Fruit fly (Drosophila melanogaster) ovary, adult (tissue): ENCODE results near the gene Droj2.

Experiments
- CG17801 ChIP-seq: fragments of 200-800 bp; optimal IDR thresholded peaks from 2 replicates; lab custom pipeline; 2019; ENCODE audit warnings: missing biosample characterization, mild to moderate bottlenecking, missing genetic modification characterization, moderate library complexity; ENCODE audit not compliant: partially characterized antibody

Gene Droj2

DNA sequence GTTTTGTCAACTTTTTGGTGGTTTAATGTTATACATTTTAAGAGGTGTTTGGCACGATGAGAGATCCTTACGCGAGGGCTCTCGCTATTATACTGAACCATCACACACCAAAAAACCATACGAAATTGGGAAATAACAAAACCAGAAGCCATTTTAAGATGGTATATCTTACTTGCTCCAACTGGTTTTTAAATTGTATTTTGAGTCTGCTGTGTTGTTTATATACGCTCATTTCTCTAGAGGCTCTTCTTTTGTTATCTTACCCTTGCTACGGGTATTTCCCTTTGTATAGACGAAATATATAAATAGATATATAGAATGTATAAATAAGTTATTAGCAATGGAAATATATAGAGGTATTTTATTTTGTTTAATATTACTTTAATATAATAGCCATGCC is 25.0 kb downstream of the Droj2 start, which contains the start of gene yellow-e2:
Gene yellow-e2 (minus strand): TSS at position 101 of the 400 bp plus-strand sequence.
- no peak for TF ChIP-seq CG17801

dm6 chr3R:13412704-13413103 is 30.8 kb downstream of the Droj2 start:
- no peak for TF ChIP-seq CG17801

dm6 chr3R:13415186-13415585 is 33.3 kb downstream of the Droj2 start, which contains the start of gene yellow-e:
yellow-e (minus strand) TSS chr3R:13415286.
- TF ChIP-seq CG17801: no peak

- no peak for TF ChIP-seq CG17801
These were observed 35.2 kb downstream of the Droj2 start for dm6 chr3R:13417067-13417595.

DNA sequence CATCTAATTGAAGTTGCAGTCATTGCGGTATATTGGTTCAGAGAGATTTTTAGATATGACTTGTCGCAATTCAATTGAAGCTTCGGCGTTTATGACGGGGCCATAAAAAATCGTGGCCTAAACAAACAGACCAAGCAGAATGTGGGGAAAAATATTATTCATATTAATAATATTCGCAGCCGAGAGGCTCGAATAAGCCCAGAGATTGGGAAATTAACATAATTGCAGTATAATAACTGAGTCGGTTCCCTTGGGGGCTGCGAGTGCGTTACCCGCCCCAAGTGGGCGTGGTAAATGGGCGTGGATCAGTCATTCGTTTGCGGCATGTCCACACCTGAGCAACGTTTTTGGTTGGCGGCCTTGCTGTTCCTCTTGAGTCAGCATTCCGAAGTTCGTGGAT is 38.1 kb downstream of the Droj2 start, which contains the start of gene Ir87a:
Gene Ir87a (plus strand): TSS at position 301 of the 400 bp plus-strand sequence.
- no peak for TF ChIP-seq CG17801

DNA sequence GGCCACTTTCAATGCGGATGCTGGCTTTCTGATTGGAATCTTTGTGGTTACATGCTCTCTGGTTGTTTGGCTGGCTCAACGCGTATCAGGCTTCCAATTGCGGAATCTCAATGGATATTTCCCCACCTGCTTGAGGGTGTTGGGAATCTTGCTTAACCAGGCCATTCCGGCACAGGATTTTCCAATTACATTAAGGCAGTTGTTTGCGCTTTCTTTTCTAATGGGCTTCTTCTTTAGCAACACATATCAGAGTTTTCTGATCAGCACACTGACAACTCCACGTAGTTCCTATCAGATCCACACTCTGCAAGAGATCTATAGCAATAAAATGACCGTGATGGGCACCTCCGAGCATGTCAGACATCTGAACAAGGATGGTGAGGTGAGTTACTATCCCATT is 40.3 kb downstream of the Droj2 start:
- TF ChIP-seq CG17801: no peak

dm6 chr3R:13425470-13426033 is 43.6 kb downstream of the Droj2 start, which contains the start of gene Act87E:
Act87E (plus strand) TSS chr3R:13425983.
- TF ChIP-seq CG17801: no peak

DNA sequence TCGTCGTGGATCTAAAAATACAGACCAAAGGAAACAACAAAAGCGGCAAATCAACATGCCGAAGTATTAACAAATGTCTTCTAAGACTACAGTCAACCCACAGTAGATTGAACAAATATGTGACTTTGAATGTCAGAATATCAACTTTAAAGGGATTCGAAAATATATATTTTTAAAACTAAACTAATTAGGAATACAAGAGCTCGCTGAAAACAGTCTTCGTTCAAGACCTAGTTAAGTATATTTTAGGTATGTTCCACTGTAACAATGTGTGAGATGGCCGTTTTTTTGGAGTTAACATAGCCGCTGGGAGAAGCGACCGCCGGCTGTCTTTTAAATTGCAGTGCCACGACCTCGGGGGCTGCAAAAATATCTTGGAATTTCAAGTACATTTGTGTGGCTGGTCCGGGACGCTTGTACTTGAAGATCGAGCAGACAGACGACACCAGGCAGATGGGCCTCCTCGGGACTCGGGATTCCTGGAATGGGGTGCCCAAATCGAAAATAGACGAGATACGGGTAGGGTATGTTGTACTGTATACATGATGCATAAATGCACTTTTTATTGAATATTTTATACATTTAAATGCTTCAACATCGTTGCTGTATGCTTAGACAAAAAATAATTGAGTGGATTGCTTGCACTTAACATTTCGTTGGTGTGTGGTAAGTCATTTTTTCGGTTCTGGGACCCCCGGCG is 46.6 kb downstream of the Droj2 start:
- TF ChIP-seq CG17801: no peak

dm6 chr3R:13433623-13434022 is 51.7 kb downstream of the Droj2 start:
- TF ChIP-seq CG17801: peak; percentile 95

DNA sequence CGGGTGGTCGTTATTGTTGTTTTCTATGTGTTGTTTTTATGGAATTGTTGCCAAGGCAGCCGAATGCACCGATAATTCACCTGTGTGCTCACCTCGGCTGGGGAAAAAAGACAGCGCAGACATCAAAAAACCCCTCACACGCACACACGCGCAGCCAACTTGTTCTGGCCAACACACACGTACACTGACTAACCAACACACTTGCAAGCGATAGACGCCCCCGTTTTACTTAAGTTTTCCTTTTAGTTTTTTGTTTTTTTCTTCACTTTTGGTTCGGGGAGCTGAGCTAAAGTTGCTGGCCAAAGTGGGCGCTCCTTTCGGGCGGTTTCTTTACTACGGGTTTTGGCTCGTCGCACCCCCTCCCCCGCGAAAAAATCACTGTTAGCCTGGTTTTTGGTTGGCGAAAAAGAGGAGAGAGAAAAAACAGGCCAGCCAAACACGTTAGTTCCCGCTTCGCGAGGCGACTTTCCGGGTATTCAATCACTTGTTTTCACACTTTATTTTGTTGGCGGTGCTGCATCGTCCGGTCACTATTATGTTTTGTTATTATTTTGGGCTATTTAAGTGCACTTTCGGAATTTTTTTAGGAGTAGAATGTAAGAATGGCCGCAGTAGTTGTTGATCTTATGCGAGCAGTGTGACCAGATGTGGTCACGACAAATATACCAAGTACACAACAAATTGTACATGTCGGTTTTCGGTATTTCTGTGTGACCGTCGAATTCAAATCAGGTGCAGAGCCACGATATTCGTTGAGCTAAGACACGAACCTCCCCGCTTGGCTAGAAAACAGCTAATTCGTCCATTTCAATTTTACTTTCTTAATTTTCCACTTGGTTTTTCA is 52.6 kb downstream of the Droj2 start, which contains the start of gene yrt:
Gene yrt (minus strand): TSS at position 660 of the 844 bp plus-strand sequence.
- no peak for TF ChIP-seq CG17801
